Worm (Caenorhabditis elegans): Measurements from ENCODE around the gene col-9.

The col-9 gene

DNA sequence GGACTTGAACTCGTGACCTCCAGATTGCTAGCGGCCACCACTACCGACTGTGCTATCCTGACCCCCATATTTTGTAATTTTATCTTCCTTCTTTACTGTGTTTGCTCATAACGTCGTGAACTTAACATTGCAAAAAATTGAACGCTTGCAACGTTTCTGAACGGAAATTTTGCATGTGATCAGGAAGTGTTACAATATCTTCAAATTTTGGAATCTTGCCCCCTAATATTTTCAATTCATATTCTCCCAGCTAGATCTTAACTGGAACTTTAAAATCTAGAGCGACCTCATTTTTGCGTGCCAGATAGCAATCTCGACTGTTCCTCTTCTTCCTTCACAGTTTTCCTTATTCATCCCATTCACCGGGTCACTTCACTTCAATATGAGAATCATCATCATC, 8.0 kb upstream of the col-9 start, which contains the start of gene F54B11.10:
Gene F54B11.10 (plus strand): TSS at position 301 of the 400 bp plus-strand sequence.
- TF ChIP-seq W03F9.2 (tag; optimal IDR thresholded peaks at IDR 0.05) (no peak), dao-5 (tag; optimal IDR thresholded peaks at IDR 0.05) (no peak), him-1 (tag; optimal IDR thresholded peaks at IDR 0.05) (no peak)

DNA sequence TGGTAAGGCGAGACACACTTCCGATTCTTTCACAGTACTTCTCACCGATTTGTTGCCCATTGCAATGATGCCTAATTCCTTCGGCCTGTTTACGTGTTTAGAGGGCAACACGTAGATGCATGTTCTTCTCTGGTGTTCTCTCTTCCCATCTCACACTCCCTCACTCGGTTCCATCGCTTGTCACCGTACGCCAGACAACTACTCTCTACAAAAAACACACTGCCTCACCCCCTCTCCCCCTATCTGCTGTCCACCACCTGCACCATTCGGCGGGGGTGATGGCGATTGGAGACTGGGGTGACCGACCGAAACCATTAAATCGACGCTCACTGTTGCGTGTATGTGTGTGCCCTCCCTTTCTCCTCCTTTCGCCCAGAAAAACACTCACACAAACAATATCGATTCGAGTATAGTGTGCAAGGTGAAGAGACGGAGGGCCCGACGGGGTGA, 5.9 kb upstream of the col-9 start:
- TF ChIP-seq W03F9.2 (tag; optimal IDR thresholded peaks at IDR 0.05) (no peak), dao-5 (tag; optimal IDR thresholded peaks at IDR 0.05) (no peak), him-1 (tag; optimal IDR thresholded peaks at IDR 0.05) (no peak)

DNA sequence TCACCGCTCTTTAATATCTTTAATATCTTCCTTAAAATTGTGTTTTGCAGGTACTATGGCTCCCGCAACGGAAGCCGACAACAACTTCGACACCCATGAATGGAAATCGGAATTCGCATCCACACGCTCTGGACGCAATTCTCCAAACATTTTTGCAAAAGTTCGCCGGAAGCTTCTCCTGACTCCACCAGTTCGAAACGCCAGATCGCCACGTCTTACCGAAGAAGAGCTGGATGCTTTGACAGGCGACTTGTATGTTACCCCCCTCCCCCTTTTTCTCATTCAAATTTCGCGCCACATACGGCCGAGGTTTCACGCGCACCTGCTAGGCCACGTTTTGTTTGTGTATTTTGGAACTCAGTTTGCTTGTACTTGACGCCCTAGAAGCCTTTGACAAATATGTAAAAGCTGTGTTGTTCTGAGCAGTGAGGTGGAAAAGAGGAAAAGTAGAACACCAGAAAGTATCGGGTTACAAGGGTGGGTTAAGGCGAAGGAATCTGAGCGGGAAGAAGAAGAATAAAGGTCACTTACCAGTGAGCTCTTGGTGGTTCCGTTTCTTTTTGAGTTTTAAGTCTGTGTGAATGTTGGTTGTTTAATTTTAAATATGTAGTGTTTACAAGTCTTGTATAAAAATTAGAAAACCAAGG, 5.0 kb upstream of the col-9 start, which contains the start of gene unc-84:
Gene unc-84 (plus strand): TSS at position 51 of the 647 bp plus-strand sequence.
- no peak for TF ChIP-seq him-1 (tag; optimal IDR thresholded peaks at IDR 0.05)
- no peak for TF ChIP-seq dao-5 (tag; optimal IDR thresholded peaks at IDR 0.05)
- TF ChIP-seq W03F9.2 (tag; optimal IDR thresholded peaks at IDR 0.05): no peak

DNA sequence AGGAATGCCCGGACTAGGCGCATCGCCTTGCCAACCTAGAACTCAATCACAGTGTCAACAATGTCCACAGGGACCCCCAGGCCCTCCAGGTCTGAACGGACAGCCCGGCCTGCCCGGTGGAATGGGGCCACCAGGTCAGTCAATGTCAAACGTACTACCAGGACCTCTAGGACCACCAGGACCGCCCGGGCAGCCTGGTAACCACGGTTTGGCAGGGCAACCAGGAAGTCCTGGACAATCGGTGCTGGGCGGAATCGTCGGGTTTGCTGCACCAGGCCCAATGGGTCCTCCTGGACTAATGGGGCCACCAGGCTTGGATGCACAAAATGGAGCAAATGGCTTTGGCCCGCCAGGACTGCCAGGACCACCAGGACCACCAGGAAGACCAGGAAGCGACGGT, 853 bp downstream of the col-9 start:
- TF ChIP-seq dao-5 (tag; optimal IDR thresholded peaks at IDR 0.05): no peak
- no peak for TF ChIP-seq him-1 (tag; optimal IDR thresholded peaks at IDR 0.05)
- TF ChIP-seq W03F9.2 (tag; optimal IDR thresholded peaks at IDR 0.05): no peak

DNA sequence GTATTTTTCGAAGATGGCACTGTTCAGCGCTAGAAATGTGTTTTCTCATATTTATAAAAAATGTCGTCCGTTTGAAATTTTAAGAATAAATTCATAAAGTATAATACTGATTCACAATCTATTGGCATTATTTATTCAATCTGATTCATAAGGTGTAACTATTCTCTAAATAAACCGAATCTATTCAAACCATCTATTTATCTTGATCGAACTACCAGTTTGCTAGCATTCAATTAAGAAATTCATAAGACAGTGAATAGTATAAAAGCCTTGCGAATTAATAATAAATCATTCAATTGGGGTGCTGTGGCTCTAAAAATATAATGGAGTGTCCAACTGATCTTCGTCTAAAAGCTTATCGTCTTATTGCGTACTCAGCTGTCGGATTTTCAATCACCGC, 1.3 kb downstream of the col-9 start, which contains the start of gene col-44:
Gene col-44 (plus strand): TSS at position 301 of the 400 bp plus-strand sequence.
- no peak for TF ChIP-seq W03F9.2 (tag; optimal IDR thresholded peaks at IDR 0.05)
- TF ChIP-seq him-1 (tag; optimal IDR thresholded peaks at IDR 0.05): no peak
- TF ChIP-seq dao-5 (tag; optimal IDR thresholded peaks at IDR 0.05): no peak

DNA sequence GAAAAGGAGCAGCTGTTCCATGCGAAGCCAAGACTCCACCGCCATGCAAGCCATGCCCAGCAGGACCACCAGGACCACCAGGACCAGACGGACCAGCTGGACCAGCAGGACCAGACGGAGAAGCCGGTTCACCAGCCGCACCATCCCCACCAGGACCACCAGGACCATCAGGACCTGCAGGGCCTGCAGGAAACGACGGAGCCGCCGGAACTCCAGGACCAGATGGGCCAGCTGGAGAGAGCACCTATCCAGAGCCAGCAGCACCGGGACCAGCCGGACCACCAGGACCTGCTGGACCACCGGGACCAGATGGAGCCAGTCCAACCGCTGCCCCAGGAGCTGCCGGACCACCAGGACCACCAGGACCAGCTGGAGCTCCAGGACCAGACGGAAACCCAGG, 2.1 kb downstream of the col-9 start:
- TF ChIP-seq W03F9.2 (tag; optimal IDR thresholded peaks at IDR 0.05) (no peak), dao-5 (tag; optimal IDR thresholded peaks at IDR 0.05) (no peak), him-1 (tag; optimal IDR thresholded peaks at IDR 0.05) (no peak)

DNA sequence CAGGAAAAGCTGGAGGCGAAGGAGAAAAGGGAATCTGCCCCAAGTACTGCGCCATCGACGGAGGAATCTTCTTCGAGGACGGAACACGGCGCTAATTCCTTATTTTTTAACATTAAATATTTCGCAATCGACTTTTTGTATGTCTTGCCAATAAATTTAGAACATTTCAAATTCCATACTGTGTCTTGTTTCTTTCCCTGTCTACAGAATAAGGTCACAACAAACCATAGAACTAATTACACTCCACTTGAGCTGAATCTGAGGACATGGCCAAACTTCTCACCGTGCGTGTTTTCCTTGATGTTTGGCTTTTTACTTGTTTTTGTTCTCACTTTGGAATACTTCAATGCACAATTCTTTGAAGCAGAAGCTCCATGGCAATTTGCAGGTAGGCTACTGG, 2.5 kb downstream of the col-9 start, which contains the start of gene F54B11.4:
Gene F54B11.4 (plus strand): TSS at position 301 of the 400 bp plus-strand sequence.
- TF ChIP-seq dao-5 (tag; optimal IDR thresholded peaks at IDR 0.05): no peak
- TF ChIP-seq him-1 (tag; optimal IDR thresholded peaks at IDR 0.05): no peak
- TF ChIP-seq W03F9.2 (tag; optimal IDR thresholded peaks at IDR 0.05): no peak

DNA sequence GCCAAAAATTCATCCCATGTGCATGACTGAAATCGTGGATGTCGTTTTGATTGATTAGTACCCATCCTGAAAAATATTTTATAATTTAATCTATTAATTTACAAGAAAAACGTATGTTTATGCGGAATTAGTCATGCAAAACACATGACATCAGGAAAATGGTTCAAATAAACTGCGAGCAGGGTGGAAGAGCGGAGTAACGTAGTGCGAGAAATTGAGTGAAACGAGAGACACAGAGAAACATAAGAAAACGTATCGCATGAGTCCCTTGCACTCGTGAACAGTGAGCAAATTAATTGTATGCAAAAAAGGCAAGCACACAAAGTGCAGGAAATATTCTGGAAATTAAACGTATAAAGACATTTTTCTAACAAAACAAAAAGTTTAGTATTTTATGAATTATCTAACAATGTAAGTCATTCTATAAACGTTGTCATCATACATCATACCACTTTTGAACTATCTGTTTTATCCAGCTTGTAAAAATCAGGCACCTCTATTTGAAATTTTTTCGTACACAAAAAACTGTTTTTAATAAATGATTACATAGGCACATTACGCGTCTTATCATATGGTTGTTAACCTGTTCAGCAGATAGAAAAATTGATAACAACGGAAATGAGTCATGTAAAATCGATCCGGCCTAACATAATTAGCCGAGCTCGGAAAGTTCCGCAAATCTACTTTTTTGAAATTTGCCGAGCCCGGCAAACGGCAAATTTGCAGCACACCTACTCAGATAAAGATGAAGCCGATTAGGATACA, 6.3 kb downstream of the col-9 start, which contains the start of gene F54B11.5:
Gene F54B11.5 (minus strand): TSS at position 66 of the 765 bp plus-strand sequence.
- TF ChIP-seq him-1 (tag; optimal IDR thresholded peaks at IDR 0.05) (no peak), dao-5 (tag; optimal IDR thresholded peaks at IDR 0.05) (no peak), W03F9.2 (tag; optimal IDR thresholded peaks at IDR 0.05) (no peak)

DNA sequence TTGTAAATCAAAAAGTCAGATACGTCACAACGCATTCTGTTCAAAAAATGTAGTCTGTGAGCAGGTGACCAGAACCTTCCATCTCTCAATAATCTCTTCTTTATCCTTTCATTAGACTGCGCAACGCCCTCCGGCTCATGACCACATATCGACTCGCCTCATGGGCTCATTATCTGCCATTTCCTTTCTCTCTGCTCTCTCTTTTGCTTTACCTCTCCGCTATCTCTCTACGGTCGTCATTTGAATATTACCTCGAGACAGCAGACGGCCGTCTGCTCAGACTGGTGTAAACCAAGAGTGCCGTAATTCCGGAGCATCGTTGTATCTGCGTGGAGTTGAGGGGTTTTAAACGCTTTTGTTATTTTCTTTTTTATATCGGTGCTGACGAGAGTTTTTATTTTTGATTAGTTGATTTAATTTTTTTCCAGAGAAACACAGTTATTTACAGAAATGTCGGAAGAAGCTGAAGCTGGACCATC, 8.2 kb downstream of the col-9 start, which contains the start of gene bra-1:
Gene bra-1 (plus strand): TSS at position 429 of the 479 bp plus-strand sequence.
- no peak for TF ChIP-seq him-1 (tag; optimal IDR thresholded peaks at IDR 0.05)
- no peak for TF ChIP-seq W03F9.2 (tag; optimal IDR thresholded peaks at IDR 0.05)
- no peak for TF ChIP-seq dao-5 (tag; optimal IDR thresholded peaks at IDR 0.05)

DNA sequence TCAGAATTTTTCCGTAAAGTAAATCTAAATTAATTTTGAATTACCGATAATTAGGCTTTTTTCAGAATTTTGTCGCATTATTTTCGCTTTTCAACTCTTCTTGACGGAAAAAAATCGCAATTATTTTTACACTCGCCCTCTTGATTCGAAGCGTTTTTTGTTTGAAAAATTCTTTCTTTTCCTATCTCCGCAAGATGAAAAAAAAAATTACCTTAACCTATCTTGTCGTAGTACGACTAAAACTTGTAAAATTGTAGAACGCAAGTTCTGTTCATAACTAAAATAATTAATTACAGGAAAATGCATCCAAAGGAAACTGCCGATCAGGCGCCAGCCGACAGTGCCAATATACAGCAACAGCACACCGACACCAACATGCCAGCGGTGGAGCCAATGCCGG, 10.3 kb downstream of the col-9 start, which contains the start of gene F54B11.7:
Gene F54B11.7 (plus strand): TSS at position 301 of the 400 bp plus-strand sequence.
- no peak for TF ChIP-seq him-1 (tag; optimal IDR thresholded peaks at IDR 0.05)
- TF ChIP-seq W03F9.2 (tag; optimal IDR thresholded peaks at IDR 0.05): no peak

DNA sequence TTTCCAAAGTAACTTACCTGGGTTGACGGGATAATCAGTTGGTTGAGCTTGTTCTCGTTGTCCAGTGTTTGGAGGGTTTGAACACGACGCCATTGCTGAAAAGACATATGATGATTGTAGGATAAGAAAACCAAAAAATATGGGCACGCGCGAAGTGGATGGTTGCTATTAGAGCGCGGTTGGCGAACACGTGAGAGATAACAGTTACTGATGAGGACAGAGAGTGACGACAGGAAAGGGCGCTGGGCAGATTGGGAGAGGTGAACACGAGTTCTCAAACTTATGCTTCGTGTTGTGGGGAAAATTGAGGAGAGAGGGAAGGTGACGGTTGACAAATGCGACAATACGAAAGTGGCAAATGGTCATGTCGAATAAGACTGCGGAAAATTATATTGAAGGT, 14.0 kb downstream of the col-9 start, which contains the start of gene F54B11.8:
Gene F54B11.8 (minus strand): TSS at position 101 of the 400 bp plus-strand sequence.
- no peak for TF ChIP-seq W03F9.2 (tag; optimal IDR thresholded peaks at IDR 0.05)
- TF ChIP-seq dao-5 (tag; optimal IDR thresholded peaks at IDR 0.05): no peak
- no peak for TF ChIP-seq him-1 (tag; optimal IDR thresholded peaks at IDR 0.05)

DNA sequence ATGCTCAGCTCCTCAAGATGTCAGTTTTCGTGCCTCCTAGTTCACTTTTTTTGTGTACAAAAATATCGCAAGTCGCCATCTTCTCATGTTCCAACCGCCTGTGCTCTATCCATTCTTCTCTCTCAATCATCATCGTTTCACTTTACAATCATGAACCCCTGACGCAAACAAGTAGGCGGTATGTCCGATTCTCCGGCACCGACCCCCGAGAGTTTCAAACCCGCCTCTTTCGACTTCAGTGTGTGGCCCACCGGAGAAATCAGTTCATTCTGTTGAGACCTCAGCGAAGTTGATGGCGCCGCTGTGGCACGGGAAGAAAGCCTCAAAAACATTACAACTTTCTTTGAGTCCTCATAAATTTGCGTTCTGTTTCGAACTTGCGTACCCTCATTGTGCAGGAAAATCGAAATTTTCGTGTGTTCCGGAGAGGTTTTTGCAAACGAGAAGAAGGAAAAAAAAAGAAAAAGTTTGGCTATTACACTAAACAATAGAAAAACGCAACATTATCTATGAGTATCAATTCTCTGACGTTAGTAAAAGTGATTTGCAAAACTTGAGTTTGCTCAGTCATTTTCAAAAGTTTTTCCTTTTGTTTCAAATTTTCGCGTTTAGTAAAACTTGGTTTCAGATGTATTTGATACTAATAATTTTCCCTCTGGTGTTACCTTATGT, 15.2 kb downstream of the col-9 start, which contains the start of gene F54B11.9:
Gene F54B11.9 (plus strand): TSS at position 622 of the 672 bp plus-strand sequence.
- TF ChIP-seq him-1 (tag; optimal IDR thresholded peaks at IDR 0.05) (no peak), dao-5 (tag; optimal IDR thresholded peaks at IDR 0.05) (no peak), W03F9.2 (tag; optimal IDR thresholded peaks at IDR 0.05) (no peak)

DNA sequence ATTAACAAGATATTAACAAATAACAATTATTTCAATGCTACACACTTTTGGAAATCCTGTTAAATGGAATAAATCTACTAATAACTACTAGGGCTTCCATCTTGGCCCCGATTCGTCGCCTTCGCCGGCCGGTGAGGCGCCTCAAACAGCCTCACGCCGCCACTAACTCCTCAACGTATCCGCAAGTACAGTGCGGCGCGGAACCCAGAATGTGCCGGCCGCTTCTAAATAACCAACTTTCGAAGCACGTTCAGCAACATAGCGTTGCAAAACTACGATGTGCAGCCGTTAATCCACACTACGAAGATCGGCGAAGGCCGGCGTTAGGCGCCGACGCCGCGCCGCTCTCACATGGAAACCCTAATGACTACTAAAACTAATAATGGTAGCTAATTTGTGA, 16.0 kb downstream of the col-9 start:
- no peak for TF ChIP-seq him-1 (tag; optimal IDR thresholded peaks at IDR 0.05)
- TF ChIP-seq W03F9.2 (tag; optimal IDR thresholded peaks at IDR 0.05): no peak
- no peak for TF ChIP-seq dao-5 (tag; optimal IDR thresholded peaks at IDR 0.05)

Measured in whole organism, L4/young adult.